Worm (Caenorhabditis elegans) whole organism, L4 larva: ENCODE measurements around the gene W09G12.10.

ENCODE experiments used
- F49E8.2 ChIP-seq: sonication (generic microtip); optimal IDR thresholded peaks from 2 replicates; lab custom pipeline; 2016; ENCODE audit warnings: missing compliant biosample characterization, mild to moderate bottlenecking, missing genetic modification characterization, borderline replicate concordance
- fos-1 ChIP-seq: fragments of 150-350 bp; optimal IDR thresholded peaks from 2 replicates; lab custom pipeline; 2014; ENCODE audit warnings: missing biosample characterization, missing genetic modification characterization
- nhr-111 ChIP-seq: fragments of 200-800 bp; sonication (Bioruptor generic); optimal IDR thresholded peaks from 2 replicates; lab custom pipeline; 2018; ENCODE audit warnings: mild to moderate bottlenecking, missing genetic modification characterization, missing compliant biosample characterization
- zfp-3 ChIP-seq: fragments of 200-800 bp; sonication (Bioruptor generic); conservative IDR thresholded peaks from 2 replicates; pipeline ENCODE4 v1.3.6; 2022; ENCODE audit warnings: missing genetic modification reagents, missing genetic modification characterization, missing compliant biosample characterization

DNA sequence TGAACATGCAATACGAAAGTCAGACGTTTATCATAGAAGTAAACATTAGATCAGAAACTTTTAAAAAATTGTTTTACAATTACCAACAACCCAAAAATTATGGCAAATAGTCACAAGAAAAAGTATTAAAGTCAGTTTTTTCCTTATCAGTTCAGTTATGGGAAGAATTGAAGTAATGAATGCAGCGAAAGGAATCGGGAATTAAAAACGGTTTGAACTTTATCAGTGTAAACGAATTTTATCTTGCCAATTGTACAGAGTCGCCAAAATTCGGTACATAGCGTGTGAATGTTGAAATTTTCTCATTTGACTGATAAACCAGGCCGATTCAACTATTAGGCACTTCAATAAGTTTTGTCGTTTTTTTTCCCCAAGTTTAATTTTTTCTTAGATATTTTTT is 45.1 kb upstream of the W09G12.10 start:
- TF ChIP-seq fos-1 (no peak), F49E8.2 (no peak), zfp-3 (no peak), nhr-111 (GFP tag; lab: Kevin White, UChicago) (no peak)
